Fruit fly (Drosophila melanogaster) whole organism, prepupa: ENCODE data around the gene Csl4.
A peak's percentile ranks its signal among the peaks of the same experiment; 100 is the strongest.

Experiments used
- Blimp-1 ChIP-seq: fragments of 200-800 bp; sonication (Bioruptor generic); optimal IDR thresholded peaks from 3 replicates; lab custom pipeline; 2017; ENCODE audit warnings: missing biosample characterization, missing genetic modification characterization, mild to moderate bottlenecking, moderate library complexity, missing genetic modification reagents
- CG10669 ChIP-seq: fragments of 200-800 bp; sonication (Bioruptor generic); optimal IDR thresholded peaks from 3 replicates; lab custom pipeline; 2018; ENCODE audit warnings: missing biosample characterization, mild to moderate bottlenecking, missing genetic modification characterization, moderate library complexity
- CG11294 ChIP-seq: fragments of 200-800 bp; sonication (Bioruptor generic); IDR thresholded peaks from 2 replicates; pipeline ENCODE4 v1.3.6; 2022; ENCODE audit warnings: missing biosample characterization, missing genetic modification characterization
- CG11902 ChIP-seq: fragments of 200-800 bp; sonication (Bioruptor generic); optimal IDR thresholded peaks from 3 replicates; lab custom pipeline; 2016; ENCODE audit warnings: missing biosample characterization, missing genetic modification characterization
- CG15336 ChIP-seq: fragments of 200-800 bp; sonication (Bioruptor generic); IDR thresholded peaks from 2 replicates; pipeline ENCODE4 v1.3.6; 2022; ENCODE audit warnings: missing biosample characterization, missing genetic modification characterization
- CG16779 ChIP-seq: fragments of 200-800 bp; sonication (Bioruptor generic); optimal IDR thresholded peaks from 3 replicates; lab custom pipeline; 2017; ENCODE audit warnings: missing biosample characterization, mild to moderate bottlenecking, missing genetic modification characterization
- CG3032 ChIP-seq: fragments of 200-800 bp; optimal IDR thresholded peaks from 2 replicates; lab custom pipeline; 2019; ENCODE audit warnings: missing biosample characterization, mild to moderate bottlenecking, missing genetic modification characterization, moderate library complexity
- CG31627 ChIP-seq: fragments of 200-800 bp; sonication (Bioruptor generic); optimal IDR thresholded peaks from 3 replicates; lab custom pipeline; 2016; ENCODE audit warnings: missing biosample characterization, missing genetic modification characterization
- CG3919 ChIP-seq: fragments of 200-800 bp; sonication (Bioruptor generic); optimal IDR thresholded peaks from 3 replicates; lab custom pipeline; 2016; ENCODE audit warnings: missing biosample characterization, missing genetic modification characterization
- CG6276 ChIP-seq: fragments of 200-800 bp; sonication (Bioruptor generic); optimal IDR thresholded peaks from 2 replicates; lab custom pipeline; 2017; ENCODE audit warnings: missing biosample characterization, mild to moderate bottlenecking, missing genetic modification characterization
- CG6792 ChIP-seq: fragments of 200-800 bp; sonication (Bioruptor generic); optimal IDR thresholded peaks from 3 replicates; lab custom pipeline; 2016; ENCODE audit warnings: missing biosample characterization, missing genetic modification characterization
- CG8119 ChIP-seq: fragments of 200-800 bp; sonication (Bioruptor generic); IDR thresholded peaks from 3 replicates; pipeline ENCODE4 v1.3.6; 2022; ENCODE audit warnings: missing biosample characterization, missing genetic modification characterization
- Ets21C ChIP-seq: fragments of 200-800 bp; sonication (Bioruptor generic); optimal IDR thresholded peaks from 3 replicates; lab custom pipeline; 2016; ENCODE audit warnings: missing biosample characterization, missing genetic modification characterization
- Gug ChIP-seq: fragments of 200-800 bp; sonication (Bioruptor generic); IDR thresholded peaks from 2 replicates; pipeline ENCODE4 v1.3.6; 2022; ENCODE audit warnings: missing biosample characterization, missing genetic modification characterization
- Hr39 ChIP-seq: fragments of 200-800 bp; sonication (Bioruptor generic); optimal IDR thresholded peaks from 2 replicates; lab custom pipeline; 2016; ENCODE audit warnings: missing biosample characterization, missing genetic modification characterization
- Lpt ChIP-seq: fragments of 200-800 bp; sonication (Bioruptor generic); optimal IDR thresholded peaks from 3 replicates; lab custom pipeline; 2016; ENCODE audit warnings: missing biosample characterization, missing genetic modification characterization
- OdsH ChIP-seq: fragments of 200-800 bp; sonication (Bioruptor generic); optimal IDR thresholded peaks from 3 replicates; lab custom pipeline; 2016; ENCODE audit warnings: missing biosample characterization, missing genetic modification characterization
- Smox ChIP-seq: fragments of 200-800 bp; sonication (Bioruptor generic); optimal IDR thresholded peaks from 3 replicates; lab custom pipeline; 2016; ENCODE audit warnings: missing biosample characterization, missing genetic modification characterization
- Sox14 ChIP-seq: fragments of 200-800 bp; sonication (Bioruptor generic); optimal IDR thresholded peaks from 3 replicates; lab custom pipeline; 2016; ENCODE audit warnings: missing biosample characterization, missing genetic modification characterization
- Sox15 ChIP-seq: fragments of 200-800 bp; sonication (Bioruptor generic); optimal IDR thresholded peaks from 3 replicates; lab custom pipeline; 2016; ENCODE audit warnings: missing biosample characterization, missing genetic modification characterization
- acj6 ChIP-seq: fragments of 200-800 bp; sonication (Bioruptor generic); optimal IDR thresholded peaks from 3 replicates; lab custom pipeline; 2016; ENCODE audit warnings: missing biosample characterization, missing genetic modification characterization
- dac ChIP-seq: fragments of 200-800 bp; sonication (Bioruptor generic); optimal IDR thresholded peaks from 2 replicates; lab custom pipeline; 2017; ENCODE audit warnings: missing biosample characterization, mild to moderate bottlenecking, missing genetic modification characterization
- esn ChIP-seq: fragments of 200-800 bp; sonication (Bioruptor generic); optimal IDR thresholded peaks from 2 replicates; lab custom pipeline; 2016; ENCODE audit warnings: missing biosample characterization, mild to moderate bottlenecking, missing genetic modification characterization, moderate library complexity
- fd59A ChIP-seq: fragments of 200-800 bp; sonication (Bioruptor generic); optimal IDR thresholded peaks from 2 replicates; lab custom pipeline; 2017; ENCODE audit warnings: missing biosample characterization, mild to moderate bottlenecking, missing genetic modification characterization, missing genetic modification reagents
- fd85E ChIP-seq: fragments of 200-800 bp; sonication (Bioruptor generic); optimal IDR thresholded peaks from 3 replicates; lab custom pipeline; 2016; ENCODE audit warnings: missing biosample characterization, missing genetic modification characterization
- fkh ChIP-seq: fragments of 200-800 bp; sonication (Bioruptor generic); optimal IDR thresholded peaks from 3 replicates; lab custom pipeline; 2017; ENCODE audit warnings: missing biosample characterization, mild to moderate bottlenecking, missing genetic modification characterization, moderate library complexity
- lz ChIP-seq: fragments of 200-800 bp; sonication (Bioruptor generic); optimal IDR thresholded peaks from 3 replicates; lab custom pipeline; 2016; ENCODE audit warnings: missing biosample characterization, missing genetic modification characterization
- net ChIP-seq: fragments of 200-800 bp; sonication (Bioruptor generic); optimal IDR thresholded peaks from 3 replicates; lab custom pipeline; 2016; ENCODE audit warnings: missing biosample characterization, missing genetic modification characterization
- pdm3 ChIP-seq: fragments of 200-800 bp; sonication (Bioruptor generic); optimal IDR thresholded peaks from 3 replicates; lab custom pipeline; 2016; ENCODE audit warnings: missing biosample characterization, missing genetic modification characterization
- salr ChIP-seq, 2 experiments: fragments of 200-800 bp; sonication (Bioruptor generic); optimal IDR thresholded peaks; 3 replicates each; lab custom pipeline; 2016 to 2018; ENCODE audit warnings: missing biosample characterization in 2 of 2, missing genetic modification characterization in 2 of 2, mild to moderate bottlenecking in 1 of 2
- spab ChIP-seq: fragments of 200-800 bp; sonication (Bioruptor generic); optimal IDR thresholded peaks from 2 replicates; lab custom pipeline; 2017; ENCODE audit warnings: missing biosample characterization, mild to moderate bottlenecking, missing genetic modification characterization, missing genetic modification reagents
- ss ChIP-seq, 2 experiments: fragments of 200-800 bp; sonication (Bioruptor generic); optimal IDR thresholded peaks; 2 replicates in 1 of 2; 3 replicates in 1 of 2; lab custom pipeline; 2017 to 2018; ENCODE audit warnings: mild to moderate bottlenecking in 2 of 2, missing biosample characterization in 2 of 2, missing genetic modification characterization in 2 of 2, moderate library complexity in 1 of 2
- svp ChIP-seq: fragments of 200-800 bp; sonication (Bioruptor generic); peaks from one replicate; lab custom pipeline; 2016; ENCODE audit warnings: missing biosample characterization, missing genetic modification characterization
- topi ChIP-seq: fragments of 200-800 bp; sonication (Bioruptor generic); optimal IDR thresholded peaks from 3 replicates; lab custom pipeline; 2016; ENCODE audit warnings: missing biosample characterization, missing genetic modification characterization
- vri ChIP-seq: fragments of 200-800 bp; sonication (Bioruptor generic); optimal IDR thresholded peaks from 3 replicates; lab custom pipeline; 2016; ENCODE audit warnings: missing biosample characterization, mild to moderate bottlenecking, missing genetic modification characterization

The Csl4 gene

dm6 chr2L:11106562-11106962 is 16.8 kb downstream of the Csl4 start, which contains the start of gene Reps (continued):
- TF ChIP-seq Ets21C (GFP tag; lab: Kevin White, UChicago) (peak; percentile 96), Hr39 (GFP tag; lab: Kevin White, UChicago) (peak; percentile 98), Smox (peak; percentile 98), CG16779 (tag; lab: Kevin White, UChicago) (peak; percentile 92), Lpt (GFP tag; lab: Kevin White, UChicago) (peak; percentile 97), fd59A (GFP tag; lab: Kevin White, UChicago) (peak; percentile 97), fkh (peak; percentile 92), OdsH (GFP tag; lab: Kevin White, UChicago) (peak; percentile 99)
- TF ChIP-seq, all 60 proteins: peak for 60

dm6 chr2L:11105320-11105719 is 18.0 kb downstream of the Csl4 start:
- TF ChIP-seq svp (GFP tag; lab: Kevin White, UChicago) (peak; percentile 94), ss (GFP tag; optimal IDR thresholded peaks at IDR 0.05; lab: Kevin White, UChicago) (no peak), dac (GFP tag; lab: Kevin White, UChicago) (no peak), Sox14 (GFP tag; lab: Kevin White, UChicago) (no peak)

dm6 chr2L:11100516-11101061 is 22.8 kb downstream of the Csl4 start, which contains the start of gene Ge-1:
Gene Ge-1 (minus strand): TSS chr2L:11100888.
- TF ChIP-seq CG3032 (tag; lab: Kevin White, UChicago), result peak; percentile 9
- peak; percentile 16 for TF ChIP-seq esn (GFP tag; lab: Kevin White, UChicago)
- TF ChIP-seq pdm3 (GFP tag; lab: Kevin White, UChicago), result no peak
- no peak for TF ChIP-seq Gug (GFP tag; lab: Robert Waterston, UW)
- no peak for TF ChIP-seq CG11294 (GFP tag; lab: Robert Waterston, UW)
- TF ChIP-seq CG6792 (GFP tag; lab: Kevin White, UChicago), result no peak
- TF ChIP-seq CG31627 (GFP tag; lab: Kevin White, UChicago), result no peak
- no peak for TF ChIP-seq fd85E (GFP tag; lab: Kevin White, UChicago)

dm6 chr2L:11091111-11091510 is 32.3 kb downstream of the Csl4 start, which contains the start of gene Wdr59:
Gene Wdr59 (plus strand): TSS chr2L:11091444.
- TF ChIP-seq esn (GFP tag; lab: Kevin White, UChicago) (peak; percentile 62), CG3032 (tag; lab: Kevin White, UChicago) (peak; percentile 45), CG3919 (GFP tag; lab: Kevin White, UChicago) (no peak), lz (peak; percentile 37), Sox15 (peak; percentile 8), ss (GFP tag; optimal IDR thresholded peaks at IDR 0.05; lab: Kevin White, UChicago) (no peak)

- TF ChIP-seq CG10669 (GFP tag; lab: Kevin White, UChicago), result no peak
- TF ChIP-seq vri (GFP tag; lab: Kevin White, UChicago), result no peak
- TF ChIP-seq CG15336, result no peak
- no peak for TF ChIP-seq spab
- TF ChIP-seq, all 60 proteins: peak for 0
These were observed 36.9 kb downstream of the Csl4 start, which contains the start of gene CG16854 for dm6 chr2L:11086357-11086924. Gene CG16854 (plus strand): TSS chr2L:11086721.

dm6 chr2L:11085129-11085528 is 38.2 kb downstream of the Csl4 start, which contains the start of gene AstCC:
Gene AstCC (minus strand): TSS chr2L:11085229.
- TF ChIP-seq topi (GFP tag; lab: Kevin White, UChicago) (no peak), CG3032 (tag; lab: Kevin White, UChicago) (no peak), Sox14 (GFP tag; lab: Kevin White, UChicago) (no peak), Hr39 (GFP tag; lab: Kevin White, UChicago) (no peak), CG8119 (GFP tag; lab: Robert Waterston, UW) (no peak), CG6276 (GFP tag; lab: Kevin White, UChicago) (no peak), acj6 (GFP tag; lab: Kevin White, UChicago) (no peak), Blimp-1 (GFP tag; lab: Kevin White, UChicago) (no peak), net (GFP tag; lab: Kevin White, UChicago) (no peak), salr (GFP tag; optimal IDR thresholded peaks at IDR 0.05; lab: Kevin White, UChicago) (no peak), CG11902 (no peak), fd59A (GFP tag; lab: Kevin White, UChicago) (no peak)
- TF ChIP-seq, all 60 proteins: peak for 0
